Worm (Caenorhabditis elegans) whole organism, early embryonic: ENCODE data around the gene Y37A1A.3.
A peak's percentile ranks its signal among the peaks of the same experiment; 100 is the strongest.

ENCODE experiments used
- B0310.2 ChIP-seq: sonication (generic microtip); optimal IDR thresholded peaks from 2 replicates; lab custom pipeline; 2016; ENCODE audit warnings: mild to moderate bottlenecking, missing genetic modification characterization, missing compliant biosample characterization
- F13C5.2 ChIP-seq: sonication (generic microtip); optimal IDR thresholded peaks from 2 replicates; lab custom pipeline; 2017; ENCODE audit warnings: mild to moderate bottlenecking, missing genetic modification characterization, inconsistent platforms, missing compliant biosample characterization
- aly-1 ChIP-seq: sonication (generic microtip); optimal IDR thresholded peaks from 2 replicates; lab custom pipeline; 2016; ENCODE audit warnings: missing genetic modification characterization, missing compliant biosample characterization
- ama-1 ChIP-seq: fragments of 150-350 bp; optimal IDR thresholded peaks from 2 replicates; lab custom pipeline; 2014
- ceh-13 ChIP-seq: fragments of 200-800 bp; sonication (Bioruptor generic); optimal IDR thresholded peaks from 2 replicates; lab custom pipeline; 2018; ENCODE audit warnings: mild to moderate bottlenecking, missing genetic modification characterization, missing compliant biosample characterization
- ceh-36 ChIP-seq: sonication (generic microtip); optimal IDR thresholded peaks from 2 replicates; lab custom pipeline; 2016; ENCODE audit warnings: missing genetic modification characterization, inconsistent platforms, missing compliant biosample characterization
- ets-7 ChIP-seq: sonication (generic microtip); optimal IDR thresholded peaks from 2 replicates; lab custom pipeline; 2016; ENCODE audit warnings: missing genotype, missing genetic modification characterization, missing compliant biosample characterization
- flt-1 ChIP-seq: fragments of 200-800 bp; sonication (Bioruptor generic); IDR thresholded peaks from 2 replicates; pipeline ENCODE4 v1.3.6; 2022; ENCODE audit warnings: missing genetic modification characterization, missing compliant biosample characterization
- hmbx-1 ChIP-seq: sonication (generic microtip); optimal IDR thresholded peaks from 2 replicates; lab custom pipeline; 2016; ENCODE audit warnings: mild to moderate bottlenecking, missing genetic modification characterization, missing compliant biosample characterization
- hmg-4 ChIP-seq: fragments of 200-800 bp; sonication (Bioruptor generic); optimal IDR thresholded peaks from 2 replicates; lab custom pipeline; 2018; ENCODE audit warnings: mild to moderate bottlenecking, missing genetic modification characterization, missing compliant biosample characterization
- hnd-1 ChIP-seq: sonication (generic microtip); optimal IDR thresholded peaks from 2 replicates; lab custom pipeline; 2016; ENCODE audit warnings: missing genetic modification characterization, missing compliant biosample characterization
- pes-1 ChIP-seq: fragments of 200-800 bp; sonication (Bioruptor generic); IDR thresholded peaks from 2 replicates; pipeline ENCODE4 v1.3.6; 2022; ENCODE audit warnings: missing genetic modification reagents, missing genetic modification characterization, missing compliant biosample characterization
- scrt-1 ChIP-seq: fragments of 200-800 bp; sonication (Bioruptor generic); IDR thresholded peaks from 2 replicates; pipeline ENCODE4 v1.3.6; 2022; ENCODE audit warnings: missing genetic modification characterization, missing compliant biosample characterization
- sea-1 ChIP-seq: fragments of 200-800 bp; sonication (Bioruptor generic); conservative IDR thresholded peaks from 2 replicates; pipeline ENCODE4 v1.3.6; 2022; ENCODE audit warnings: missing genetic modification characterization, missing compliant biosample characterization
- tbx-11 ChIP-seq: fragments of 200-800 bp; sonication (Bioruptor generic); IDR thresholded peaks from 2 replicates; pipeline ENCODE4 v1.3.6; 2022; ENCODE audit warnings: missing genetic modification characterization, missing compliant biosample characterization
- tbx-37 ChIP-seq: fragments of 200-800 bp; sonication (Bioruptor generic); conservative IDR thresholded peaks from 2 replicates; pipeline ENCODE4 v1.3.6; 2022; ENCODE audit warnings: missing genetic modification reagents, missing genetic modification characterization, missing compliant biosample characterization
- tra-4 ChIP-seq: sonication (generic microtip); optimal IDR thresholded peaks from 2 replicates; lab custom pipeline; 2017; ENCODE audit warnings: missing genetic modification characterization, missing compliant biosample characterization

The Y37A1A.3 gene

ce11 chrIV:13881754-13882275 is 20.9 kb downstream of the Y37A1A.3 start, which contains the start of gene rpl-29:
TSS of gene rpl-29 (plus strand) at chrIV:13882225.
- TF ChIP-seq F13C5.2 (tag; lab: Kevin White, UChicago) = peak; percentile 41
- TF ChIP-seq pes-1 (GFP tag; lab: Robert Waterston, UW) = no peak

ce11 chrIV:13880803-13881202 is 21.9 kb downstream of the Y37A1A.3 start:
- TF ChIP-seq ama-1 (lab: Kevin White, UChicago) = no peak
- no peak for TF ChIP-seq aly-1 (tag; lab: Kevin White, UChicago)
- no peak for TF ChIP-seq hmg-4 (GFP tag; lab: Kevin White, UChicago)
- TF ChIP-seq hmbx-1 = no peak
- no peak for TF ChIP-seq ceh-36 (tag; lab: Kevin White, UChicago)
- no peak for TF ChIP-seq flt-1 (GFP tag; lab: Robert Waterston, UW)
- TF ChIP-seq tra-4 (tag; lab: Kevin White, UChicago) = no peak
- no peak for TF ChIP-seq sea-1
- TF ChIP-seq F13C5.2 (tag; lab: Kevin White, UChicago) = no peak
- TF ChIP-seq ceh-13 (GFP tag; lab: Kevin White, UChicago) = no peak
- no peak for TF ChIP-seq ets-7 (tag; lab: Kevin White, UChicago)
- no peak for TF ChIP-seq pes-1 (GFP tag; lab: Robert Waterston, UW)
- TF ChIP-seq B0310.2 (tag; lab: Kevin White, UChicago) = no peak
- no peak for TF ChIP-seq hnd-1
- no peak for TF ChIP-seq tbx-11 (GFP tag; lab: Robert Waterston, UW)
- TF ChIP-seq tbx-37 (GFP tag; lab: Robert Waterston, UW) = no peak
- TF ChIP-seq scrt-1 (GFP tag; lab: Robert Waterston, UW) = no peak

- TF ChIP-seq F13C5.2 (tag; lab: Kevin White, UChicago) (no peak), tra-4 (tag; lab: Kevin White, UChicago) (no peak), ceh-13 (GFP tag; lab: Kevin White, UChicago) (no peak), pes-1 (GFP tag; lab: Robert Waterston, UW) (no peak), tbx-37 (GFP tag; lab: Robert Waterston, UW) (no peak), B0310.2 (tag; lab: Kevin White, UChicago) (no peak), hmbx-1 (no peak), ama-1 (lab: Kevin White, UChicago) (no peak), sea-1 (no peak), flt-1 (GFP tag; lab: Robert Waterston, UW) (no peak), tbx-11 (GFP tag; lab: Robert Waterston, UW) (no peak), hmg-4 (GFP tag; lab: Kevin White, UChicago) (no peak)
Observed at ce11 chrIV:13880370-13880769, 22.3 kb downstream of the Y37A1A.3 start.

ce11 chrIV:13879851-13880250 is 22.8 kb downstream of the Y37A1A.3 start, which contains the start of gene B0513.4:
TSS of gene B0513.4 (plus strand) at chrIV:13880151.
- TF ChIP-seq aly-1 (tag; lab: Kevin White, UChicago) = no peak
- TF ChIP-seq F13C5.2 (tag; lab: Kevin White, UChicago) = no peak
- no peak for TF ChIP-seq scrt-1 (GFP tag; lab: Robert Waterston, UW)
- TF ChIP-seq hnd-1 = no peak
- no peak for TF ChIP-seq ceh-36 (tag; lab: Kevin White, UChicago)
- TF ChIP-seq B0310.2 (tag; lab: Kevin White, UChicago) = no peak
- no peak for TF ChIP-seq tbx-37 (GFP tag; lab: Robert Waterston, UW)
- no peak for TF ChIP-seq hmg-4 (GFP tag; lab: Kevin White, UChicago)
- no peak for TF ChIP-seq flt-1 (GFP tag; lab: Robert Waterston, UW)

- no peak for TF ChIP-seq F13C5.2 (tag; lab: Kevin White, UChicago)
- no peak for TF ChIP-seq ceh-36 (tag; lab: Kevin White, UChicago)
- TF ChIP-seq tbx-37 (GFP tag; lab: Robert Waterston, UW) = no peak
Observed at ce11 chrIV:13878738-13879137, 23.9 kb downstream of the Y37A1A.3 start.

- no peak for TF ChIP-seq pes-1 (GFP tag; lab: Robert Waterston, UW)
- no peak for TF ChIP-seq ama-1 (lab: Kevin White, UChicago)
- TF ChIP-seq hmg-4 (GFP tag; lab: Kevin White, UChicago) = no peak
- no peak for TF ChIP-seq ceh-36 (tag; lab: Kevin White, UChicago)
- TF ChIP-seq hnd-1 = no peak
- no peak for TF ChIP-seq tbx-37 (GFP tag; lab: Robert Waterston, UW)
- TF ChIP-seq tra-4 (tag; lab: Kevin White, UChicago) = no peak
- no peak for TF ChIP-seq hmbx-1
- no peak for TF ChIP-seq aly-1 (tag; lab: Kevin White, UChicago)
- TF ChIP-seq ceh-13 (GFP tag; lab: Kevin White, UChicago) = no peak
Observed at ce11 chrIV:13878123-13878522, 24.6 kb downstream of the Y37A1A.3 start.

ce11 chrIV:13877707-13878106 is 25.0 kb downstream of the Y37A1A.3 start:
- TF ChIP-seq ceh-13 (GFP tag; lab: Kevin White, UChicago) (no peak), aly-1 (tag; lab: Kevin White, UChicago) (no peak), ama-1 (lab: Kevin White, UChicago) (no peak), tra-4 (tag; lab: Kevin White, UChicago) (no peak), ceh-36 (tag; lab: Kevin White, UChicago) (no peak)

ce11 chrIV:13876565-13877153 is 26.0 kb downstream of the Y37A1A.3 start, which contains the start of gene prdh-1:
TSS of gene prdh-1 (minus strand) at chrIV:13876615.
- TF ChIP-seq ceh-13 (GFP tag; lab: Kevin White, UChicago) (no peak), pes-1 (GFP tag; lab: Robert Waterston, UW) (no peak), scrt-1 (GFP tag; lab: Robert Waterston, UW) (no peak), ets-7 (tag; lab: Kevin White, UChicago) (no peak), B0310.2 (tag; lab: Kevin White, UChicago) (no peak), ama-1 (lab: Kevin White, UChicago) (no peak), ceh-36 (tag; lab: Kevin White, UChicago) (no peak), hmg-4 (GFP tag; lab: Kevin White, UChicago) (no peak), flt-1 (GFP tag; lab: Robert Waterston, UW) (no peak), tbx-11 (GFP tag; lab: Robert Waterston, UW) (no peak), aly-1 (tag; lab: Kevin White, UChicago) (no peak), tra-4 (tag; lab: Kevin White, UChicago) (no peak), hnd-1 (no peak), hmbx-1 (no peak), sea-1 (no peak), F13C5.2 (tag; lab: Kevin White, UChicago) (no peak), tbx-37 (GFP tag; lab: Robert Waterston, UW) (no peak)
